Worm (Caenorhabditis elegans) whole organism, L4 larva: ENCODE measurements around the gene ram-5.

ENCODE experiments used
- F37D6.2 ChIP-seq: sonication (generic microtip); optimal IDR thresholded peaks from 2 replicates; lab custom pipeline; 2016; ENCODE audit warnings: mild to moderate bottlenecking, missing genetic modification characterization, missing compliant biosample characterization
- ama-1 ChIP-seq: fragments of 150-350 bp; optimal IDR thresholded peaks from 2 replicates; lab custom pipeline; 2014; ENCODE audit warnings: inconsistent platforms, mixed read lengths
- ceh-32 ChIP-seq: sonication (generic microtip); optimal IDR thresholded peaks from 2 replicates; lab custom pipeline; 2016; ENCODE audit warnings: mild to moderate bottlenecking, missing genetic modification characterization, missing compliant biosample characterization; ENCODE audit not compliant: poor library complexity
- ceh-82 ChIP-seq: sonication (generic microtip); optimal IDR thresholded peaks from 2 replicates; lab custom pipeline; 2017; ENCODE audit warnings: missing biosample characterization, missing genetic modification characterization
- fkh-10 ChIP-seq: fragments of 150-350 bp; optimal IDR thresholded peaks from 2 replicates; lab custom pipeline; 2014; ENCODE audit warnings: missing biosample characterization, missing genetic modification reagents, missing genetic modification characterization
- lin-13 ChIP-seq: fragments of 150-350 bp; optimal IDR thresholded peaks from 2 replicates; lab custom pipeline; 2014; ENCODE audit warnings: missing biosample characterization, missing genetic modification reagents, missing genetic modification characterization
- lin-39 ChIP-seq: fragments of 150-350 bp; optimal IDR thresholded peaks from 2 replicates; lab custom pipeline; 2014; ENCODE audit warnings: missing biosample characterization, missing genetic modification reagents, missing genetic modification characterization
- nhr-111 ChIP-seq: fragments of 200-800 bp; sonication (Bioruptor generic); optimal IDR thresholded peaks from 2 replicates; lab custom pipeline; 2018; ENCODE audit warnings: mild to moderate bottlenecking, missing genetic modification characterization, missing compliant biosample characterization
- nhr-237 ChIP-seq: sonication (generic microtip); optimal IDR thresholded peaks from 2 replicates; lab custom pipeline; 2017; ENCODE audit warnings: missing biosample characterization, missing genetic modification characterization
- nhr-77 ChIP-seq: fragments of 150-350 bp; optimal IDR thresholded peaks from 2 replicates; lab custom pipeline; 2014; ENCODE audit warnings: missing biosample characterization, missing genetic modification characterization
- php-3 ChIP-seq: fragments of 200-800 bp; sonication (Bioruptor generic); IDR thresholded peaks from 2 replicates; pipeline ENCODE4 v1.3.6; 2022; ENCODE audit warnings: missing genetic modification reagents, missing genetic modification characterization, missing compliant biosample characterization
- tag-97 ChIP-seq: fragments of 200-800 bp; sonication (Bioruptor generic); IDR thresholded peaks from 2 replicates; pipeline ENCODE4 v1.3.6; 2022; ENCODE audit warnings: missing genetic modification characterization, missing compliant biosample characterization
- unc-39 ChIP-seq: sonication (generic microtip); optimal IDR thresholded peaks from 2 replicates; lab custom pipeline; 2017; ENCODE audit warnings: missing biosample characterization, missing genetic modification characterization
- unc-62 ChIP-seq, 3 experiments: fragments of 150-350 bp in 1 of 3; sonication (generic microtip); optimal IDR thresholded peaks in 2 of 3; peaks in 1 of 3; 1 replicate in 1 of 3; 2 replicates in 2 of 3; lab custom pipeline; 2014 to 2017; ENCODE audit warnings: missing biosample characterization in 3 of 3, missing genetic modification characterization in 3 of 3, missing genetic modification reagents in 3 of 3, missing genotype in 1 of 3

DNA sequence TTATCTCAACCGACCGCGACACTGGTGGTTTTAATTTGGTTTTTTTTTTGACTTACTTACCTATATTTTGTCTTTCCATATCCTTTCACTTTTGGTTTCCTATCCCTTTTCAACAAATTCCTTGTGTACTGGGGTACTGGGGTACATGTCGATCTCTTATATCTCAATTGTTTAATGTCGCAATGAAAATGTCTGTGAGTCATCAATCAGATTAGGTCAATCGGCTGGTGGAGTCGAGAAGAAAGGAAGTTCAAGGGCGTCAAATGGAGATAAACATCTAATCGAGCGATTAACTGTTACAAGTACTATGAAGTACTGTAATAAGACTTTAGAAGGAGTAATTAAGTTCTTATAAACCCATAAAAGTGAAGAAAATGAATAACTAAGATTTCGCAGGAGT is 26.0 kb downstream of the ram-5 start:
- TF ChIP-seq nhr-77 (no peak), ceh-32 (tag; lab: Kevin White, UChicago) (no peak), unc-62 (GFP tag; optimal IDR thresholded peaks at IDR 0.05 in 1 of 2; lab: Kevin White, UChicago) (peak in 1 of 2 experiments; percentile 86), unc-62 (tag; optimal IDR thresholded peaks at IDR 0.05; lab: Kevin White, UChicago) (no peak), unc-39 (tag; lab: Kevin White, UChicago) (no peak), lin-39 (tag; lab: Kevin White, UChicago) (no peak), tag-97 (GFP tag; lab: Robert Waterston, UW) (no peak), nhr-237 (tag; lab: Kevin White, UChicago) (no peak), lin-13 (no peak), ama-1 (lab: Kevin White, UChicago) (no peak), fkh-10 (no peak), nhr-111 (GFP tag; lab: Kevin White, UChicago) (no peak), F37D6.2 (tag; lab: Kevin White, UChicago) (no peak), php-3 (GFP tag; lab: Robert Waterston, UW) (no peak), ceh-82 (no peak)
